Fruit fly (Drosophila melanogaster): ENCODE measurements around the gene Ncc69.

Gene Ncc69

dm6 chr3L:12406999-12407632 is 15.9 kb upstream of the Ncc69 start (continued):
- TF ChIP-seq CG9139 (GFP tag; optimal IDR thresholded peaks at IDR 0.05) = peak; percentile 41
- TF ChIP-seq CG15336 (GFP tag; IDR thresholded peaks at IDR 0.05) = no peak
- peak; percentile 22 for TF ChIP-seq CG6276 (GFP tag; optimal IDR thresholded peaks at IDR 0.05)
- peak; percentile 25 for TF ChIP-seq CG1621 (tag; optimal IDR thresholded peaks at IDR 0.05)
- TF ChIP-seq CG8632 (GFP tag; optimal IDR thresholded peaks at IDR 0.05) = peak; percentile 72
- TF ChIP-seq Sox102F (GFP tag; optimal IDR thresholded peaks at IDR 0.05) = no peak
- peak; percentile 78 for TF ChIP-seq CG10631 (GFP tag; optimal IDR thresholded peaks at IDR 0.05)
- peak; percentile 87 for TF ChIP-seq Eip78C (GFP tag)
- TF ChIP-seq esn (GFP tag; optimal IDR thresholded peaks at IDR 0.05) = peak; percentile 77

DNA sequence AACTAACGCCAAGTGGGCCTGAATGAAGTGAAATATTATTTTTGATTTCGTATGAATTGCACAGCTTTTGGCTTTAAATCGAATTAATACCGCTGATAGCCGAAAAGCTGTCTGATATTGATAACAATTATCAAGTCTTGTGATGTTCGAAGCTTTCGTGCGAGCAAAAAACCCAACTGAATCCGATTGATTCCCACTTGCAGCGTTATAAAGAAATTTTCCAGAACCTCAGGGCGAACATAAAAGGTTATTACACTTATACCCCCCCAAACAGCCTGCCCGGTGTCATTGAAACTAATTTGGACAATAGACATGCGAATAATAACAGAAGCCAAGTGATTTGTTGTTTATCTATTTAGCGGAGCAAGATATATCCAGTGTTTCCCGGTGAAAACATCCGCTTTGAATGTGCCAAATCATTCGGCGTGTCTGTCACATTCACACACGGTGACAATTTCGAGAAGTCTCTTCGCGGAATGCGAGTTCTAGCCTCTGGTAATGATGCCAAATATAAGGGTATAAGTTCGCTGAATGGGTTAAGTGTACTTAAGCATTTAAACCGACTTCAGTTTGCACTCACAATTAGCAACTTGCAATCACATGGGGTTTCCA is 14.8 kb upstream of the Ncc69 start:
- TF ChIP-seq CG11294 (GFP tag; IDR thresholded peaks at IDR 0.05) (no peak), svp (GFP tag) (peak; percentile 77), net (GFP tag; optimal IDR thresholded peaks at IDR 0.05) (no peak), CG3032 (tag; optimal IDR thresholded peaks at IDR 0.05) (no peak), Hr38 (GFP tag; optimal IDR thresholded peaks at IDR 0.05) (no peak), Eip75B (GFP tag; optimal IDR thresholded peaks at IDR 0.05) (no peak), CG34406 (GFP tag; optimal IDR thresholded peaks at IDR 0.05) (no peak), CG15336 (GFP tag; IDR thresholded peaks at IDR 0.05) (no peak)

- TF ChIP-seq Eip78C (GFP tag) (no peak), CG11762 (GFP tag; optimal IDR thresholded peaks at IDR 0.05; ENCODE audit: insufficient read depth) (no peak), net (GFP tag; optimal IDR thresholded peaks at IDR 0.05) (no peak), OdsH (GFP tag; optimal IDR thresholded peaks at IDR 0.05) (no peak), CG3032 (tag; optimal IDR thresholded peaks at IDR 0.05) (no peak), fd59A (GFP tag; optimal IDR thresholded peaks at IDR 0.05) (no peak), Sox15 (GFP tag; optimal IDR thresholded peaks at IDR 0.05) (no peak), vri (GFP tag; optimal IDR thresholded peaks at IDR 0.05) (no peak), CG9139 (GFP tag; optimal IDR thresholded peaks at IDR 0.05) (no peak), CG8119 (GFP tag; IDR thresholded peaks at IDR 0.05) (no peak), Ets96B (tag; optimal IDR thresholded peaks at IDR 0.05) (no peak), CG6163 (GFP tag; IDR thresholded peaks at IDR 0.05) (no peak)
Observed at dm6 chr3L:12401800-12402199, 10.6 kb upstream of the Ncc69 start, which contains the start of gene Smyd4-2. Gene Smyd4-2 (minus strand): TSS chr3L:12401935.

DNA sequence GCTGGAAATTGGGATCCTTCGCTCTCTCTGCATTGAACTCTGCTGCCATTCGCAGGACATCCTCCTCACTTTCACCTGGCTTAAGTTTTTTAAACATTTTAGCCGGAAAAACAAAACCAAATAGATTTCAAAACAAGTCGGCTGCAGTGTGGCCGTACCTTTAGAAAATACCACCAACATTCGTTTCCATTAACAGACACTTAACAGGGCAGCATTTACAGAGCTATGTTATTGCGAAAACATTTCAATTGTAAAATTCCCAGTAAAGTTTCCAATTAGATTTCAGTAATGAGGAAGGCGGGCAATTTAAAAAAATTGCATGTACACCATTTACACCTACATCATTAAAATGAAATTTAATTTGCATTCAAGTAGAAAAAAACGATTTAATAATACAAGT is 7.9 kb upstream of the Ncc69 start, which contains the start of gene CG32104:
Gene CG32104 (minus strand): TSS at position 152 of the 400 bp plus-strand sequence.
- TF ChIP-seq achi (GFP tag; optimal IDR thresholded peaks at IDR 0.05) (no peak), Ets96B (tag; optimal IDR thresholded peaks at IDR 0.05) (no peak)

DNA sequence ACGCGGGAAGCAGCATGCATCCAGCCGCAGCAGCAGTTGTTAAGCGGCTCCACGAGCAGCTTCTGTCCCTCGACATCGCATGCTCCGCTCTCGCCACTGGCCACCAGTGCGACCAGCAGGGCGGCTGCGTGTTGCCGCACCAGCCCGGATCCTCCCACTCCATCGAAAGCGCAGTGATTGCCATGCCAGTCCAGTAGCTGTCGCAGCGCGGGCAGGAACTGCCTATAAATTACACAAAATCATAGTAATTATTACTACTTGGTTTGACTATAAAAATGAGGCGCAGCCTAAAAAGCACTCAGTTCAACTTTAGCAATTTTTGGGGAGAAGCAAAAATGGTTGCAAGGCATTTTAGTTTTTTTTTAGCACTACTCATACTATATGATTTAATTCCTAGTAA is 4.6 kb upstream of the Ncc69 start, which contains the start of gene Obp69a:
Gene Obp69a (plus strand): TSS at position 301 of the 400 bp plus-strand sequence.
- TF ChIP-seq CG6163 (GFP tag; IDR thresholded peaks at IDR 0.05) (no peak), CG16779 (tag; optimal IDR thresholded peaks at IDR 0.05) (no peak), CG6276 (GFP tag; optimal IDR thresholded peaks at IDR 0.05) (no peak), achi (GFP tag; optimal IDR thresholded peaks at IDR 0.05) (no peak), CG7368 (GFP tag; optimal IDR thresholded peaks at IDR 0.05) (no peak), fd59A (GFP tag; optimal IDR thresholded peaks at IDR 0.05) (no peak), OdsH (GFP tag; optimal IDR thresholded peaks at IDR 0.05) (no peak), Lpt (GFP tag; optimal IDR thresholded peaks at IDR 0.05) (no peak), Eip78C (GFP tag) (no peak), esn (GFP tag; optimal IDR thresholded peaks at IDR 0.05) (no peak), Eip93F (GFP tag; optimal IDR thresholded peaks at IDR 0.05) (no peak), Sox102F (GFP tag; optimal IDR thresholded peaks at IDR 0.05) (no peak), Gug (GFP tag; IDR thresholded peaks at IDR 0.05) (no peak), CG15336 (GFP tag; IDR thresholded peaks at IDR 0.05) (no peak), fd85E (GFP tag; optimal IDR thresholded peaks at IDR 0.05) (no peak), Sox15 (GFP tag; optimal IDR thresholded peaks at IDR 0.05) (no peak), CG1621 (tag; optimal IDR thresholded peaks at IDR 0.05) (no peak), CG8119 (GFP tag; IDR thresholded peaks at IDR 0.05) (no peak)
